Worm (Caenorhabditis elegans): ENCODE measurements around the gene C36E8.6.

ce11 chrIII:4021866-4022265 lies 34.0 kb downstream of the C36E8.6 start, which contains the start of gene tftc-5:
- TF ChIP-seq hlh-13 (GFP tag; optimal IDR thresholded peaks at IDR 0.05) (no peak), ceh-2 (tag; optimal IDR thresholded peaks at IDR 0.05) (no peak), nfya-1 (tag; optimal IDR thresholded peaks at IDR 0.05) (no peak), npax-4 (tag; optimal IDR thresholded peaks at IDR 0.05) (no peak), fkh-10 (GFP tag; optimal IDR thresholded peaks at IDR 0.05) (no peak), nhr-232 (tag; optimal IDR thresholded peaks at IDR 0.05) (no peak), ama-1 (optimal IDR thresholded peaks at IDR 0.05) (no peak)
